Worm (Caenorhabditis elegans) whole organism, early embryonic: Measurements from ENCODE around the gene pitr-2.

Experiments used
- B0310.2 ChIP-seq: sonication (generic microtip); optimal IDR thresholded peaks from 2 replicates; lab custom pipeline; 2016; ENCODE audit warnings: mild to moderate bottlenecking, missing genetic modification characterization, missing compliant biosample characterization
- F13C5.2 ChIP-seq: sonication (generic microtip); optimal IDR thresholded peaks from 2 replicates; lab custom pipeline; 2017; ENCODE audit warnings: mild to moderate bottlenecking, missing genetic modification characterization, inconsistent platforms, missing compliant biosample characterization
- aly-1 ChIP-seq: sonication (generic microtip); optimal IDR thresholded peaks from 2 replicates; lab custom pipeline; 2016; ENCODE audit warnings: missing genetic modification characterization, missing compliant biosample characterization
- ama-1 ChIP-seq: fragments of 150-350 bp; optimal IDR thresholded peaks from 2 replicates; lab custom pipeline; 2014
- ceh-13 ChIP-seq: fragments of 200-800 bp; sonication (Bioruptor generic); optimal IDR thresholded peaks from 2 replicates; lab custom pipeline; 2018; ENCODE audit warnings: mild to moderate bottlenecking, missing genetic modification characterization, missing compliant biosample characterization
- ceh-36 ChIP-seq: sonication (generic microtip); optimal IDR thresholded peaks from 2 replicates; lab custom pipeline; 2016; ENCODE audit warnings: missing genetic modification characterization, inconsistent platforms, missing compliant biosample characterization
- ets-7 ChIP-seq: sonication (generic microtip); optimal IDR thresholded peaks from 2 replicates; lab custom pipeline; 2016; ENCODE audit warnings: missing genotype, missing genetic modification characterization, missing compliant biosample characterization
- flt-1 ChIP-seq: fragments of 200-800 bp; sonication (Bioruptor generic); IDR thresholded peaks from 2 replicates; pipeline ENCODE4 v1.3.6; 2022; ENCODE audit warnings: missing genetic modification characterization, missing compliant biosample characterization
- hmbx-1 ChIP-seq: sonication (generic microtip); optimal IDR thresholded peaks from 2 replicates; lab custom pipeline; 2016; ENCODE audit warnings: mild to moderate bottlenecking, missing genetic modification characterization, missing compliant biosample characterization
- hmg-4 ChIP-seq: fragments of 200-800 bp; sonication (Bioruptor generic); optimal IDR thresholded peaks from 2 replicates; lab custom pipeline; 2018; ENCODE audit warnings: mild to moderate bottlenecking, missing genetic modification characterization, missing compliant biosample characterization
- hnd-1 ChIP-seq: sonication (generic microtip); optimal IDR thresholded peaks from 2 replicates; lab custom pipeline; 2016; ENCODE audit warnings: missing genetic modification characterization, missing compliant biosample characterization
- pes-1 ChIP-seq: fragments of 200-800 bp; sonication (Bioruptor generic); IDR thresholded peaks from 2 replicates; pipeline ENCODE4 v1.3.6; 2022; ENCODE audit warnings: missing genetic modification reagents, missing genetic modification characterization, missing compliant biosample characterization
- scrt-1 ChIP-seq: fragments of 200-800 bp; sonication (Bioruptor generic); IDR thresholded peaks from 2 replicates; pipeline ENCODE4 v1.3.6; 2022; ENCODE audit warnings: missing genetic modification characterization, missing compliant biosample characterization
- sea-1 ChIP-seq: fragments of 200-800 bp; sonication (Bioruptor generic); conservative IDR thresholded peaks from 2 replicates; pipeline ENCODE4 v1.3.6; 2022; ENCODE audit warnings: missing genetic modification characterization, missing compliant biosample characterization
- tbx-11 ChIP-seq: fragments of 200-800 bp; sonication (Bioruptor generic); IDR thresholded peaks from 2 replicates; pipeline ENCODE4 v1.3.6; 2022; ENCODE audit warnings: missing genetic modification characterization, missing compliant biosample characterization
- tbx-37 ChIP-seq: fragments of 200-800 bp; sonication (Bioruptor generic); conservative IDR thresholded peaks from 2 replicates; pipeline ENCODE4 v1.3.6; 2022; ENCODE audit warnings: missing genetic modification reagents, missing genetic modification characterization, missing compliant biosample characterization
- tra-4 ChIP-seq: sonication (generic microtip); optimal IDR thresholded peaks from 2 replicates; lab custom pipeline; 2017; ENCODE audit warnings: missing genetic modification characterization, missing compliant biosample characterization

The pitr-2 gene

DNA sequence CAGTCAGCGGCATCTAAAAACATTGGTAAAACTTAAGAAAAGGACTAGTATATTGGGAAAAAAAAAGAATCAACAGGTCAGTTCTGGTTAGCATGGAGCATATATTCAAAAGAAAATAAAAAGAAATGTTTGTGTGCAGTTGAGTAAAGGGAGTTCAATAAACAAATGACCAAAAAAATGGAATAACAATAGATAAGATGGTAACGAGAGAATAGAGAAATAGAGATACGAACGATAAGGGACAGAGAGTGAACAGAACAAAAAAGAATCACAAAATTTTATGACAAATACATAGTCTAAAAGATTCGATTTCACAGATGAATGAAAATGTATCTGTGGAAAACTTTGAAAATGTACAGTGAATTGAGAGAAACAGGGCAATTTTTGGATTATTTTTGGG, 35.5 kb upstream of the pitr-2 start, which contains the start of gene gad-3:
Gene gad-3 (minus strand): TSS at position 17 of the 400 bp plus-strand sequence.
- TF ChIP-seq tbx-37 (GFP tag; lab: Robert Waterston, UW), result no peak
- TF ChIP-seq ceh-13 (GFP tag; lab: Kevin White, UChicago), result no peak
- no peak for TF ChIP-seq pes-1 (GFP tag; lab: Robert Waterston, UW)
- TF ChIP-seq ceh-36, result no peak
- no peak for TF ChIP-seq B0310.2 (tag; lab: Kevin White, UChicago)
- TF ChIP-seq tra-4, result no peak
- no peak for TF ChIP-seq ets-7 (tag; lab: Kevin White, UChicago)
- TF ChIP-seq F13C5.2 (tag; lab: Kevin White, UChicago), result no peak
- no peak for TF ChIP-seq hnd-1
- no peak for TF ChIP-seq flt-1 (GFP tag; lab: Robert Waterston, UW)
- TF ChIP-seq hmg-4 (GFP tag; lab: Kevin White, UChicago), result no peak
- no peak for TF ChIP-seq hmbx-1 (tag; lab: Kevin White, UChicago)
- no peak for TF ChIP-seq aly-1 (tag; lab: Kevin White, UChicago)
- no peak for TF ChIP-seq sea-1 (GFP tag; lab: Robert Waterston, UW)
- TF ChIP-seq scrt-1 (GFP tag; lab: Robert Waterston, UW), result no peak
- no peak for TF ChIP-seq ama-1
- no peak for TF ChIP-seq tbx-11 (GFP tag; lab: Robert Waterston, UW)

DNA sequence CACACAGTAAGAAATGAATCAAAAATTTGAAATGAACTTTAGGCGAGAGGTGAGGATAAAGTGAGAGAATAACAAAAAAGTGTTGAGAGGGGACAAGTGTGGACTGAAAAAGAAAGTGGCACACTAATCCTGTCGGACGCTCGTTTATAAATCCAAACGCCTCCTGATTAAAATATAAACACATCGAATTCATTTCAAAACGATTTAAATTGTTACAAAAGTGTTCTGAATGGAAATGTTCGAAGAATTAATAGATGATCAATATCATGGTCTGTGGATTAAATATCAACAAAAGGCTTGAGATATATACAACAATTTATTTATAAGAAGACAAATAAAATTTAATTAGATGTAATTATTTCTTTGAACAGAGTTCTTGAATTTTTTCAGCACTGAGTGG, 30.6 kb upstream of the pitr-2 start, which contains the start of gene B0222.11:
Gene B0222.11 (minus strand): TSS at position 101 of the 400 bp plus-strand sequence.
- TF ChIP-seq pes-1 (GFP tag; lab: Robert Waterston, UW) (no peak), scrt-1 (GFP tag; lab: Robert Waterston, UW) (no peak), flt-1 (GFP tag; lab: Robert Waterston, UW) (no peak), ets-7 (tag; lab: Kevin White, UChicago) (no peak), tra-4 (no peak), ceh-36 (no peak), ceh-13 (GFP tag; lab: Kevin White, UChicago) (no peak), sea-1 (GFP tag; lab: Robert Waterston, UW) (no peak), ama-1 (no peak), F13C5.2 (tag; lab: Kevin White, UChicago) (no peak), tbx-37 (GFP tag; lab: Robert Waterston, UW) (no peak), tbx-11 (GFP tag; lab: Robert Waterston, UW) (no peak)

DNA sequence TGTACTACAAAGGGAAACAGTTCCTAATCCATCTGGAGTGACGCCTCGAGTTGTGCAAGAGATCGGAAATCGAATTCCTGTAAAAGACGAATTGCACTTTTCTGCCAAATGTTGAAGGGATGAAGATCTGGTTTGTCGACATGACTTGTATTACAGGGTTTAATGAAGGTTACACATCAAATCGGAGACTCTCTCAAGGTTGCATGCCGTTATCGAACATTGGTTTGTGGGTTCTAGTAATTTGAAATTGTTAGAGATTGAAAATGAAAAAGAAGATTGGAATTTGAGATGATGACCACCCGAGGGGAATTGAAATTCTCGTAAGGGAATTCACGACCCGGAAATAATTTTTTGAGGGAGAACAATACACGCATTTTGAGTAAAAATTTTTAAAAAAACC, 28.8 kb upstream of the pitr-2 start:
- no peak for TF ChIP-seq ama-1

DNA sequence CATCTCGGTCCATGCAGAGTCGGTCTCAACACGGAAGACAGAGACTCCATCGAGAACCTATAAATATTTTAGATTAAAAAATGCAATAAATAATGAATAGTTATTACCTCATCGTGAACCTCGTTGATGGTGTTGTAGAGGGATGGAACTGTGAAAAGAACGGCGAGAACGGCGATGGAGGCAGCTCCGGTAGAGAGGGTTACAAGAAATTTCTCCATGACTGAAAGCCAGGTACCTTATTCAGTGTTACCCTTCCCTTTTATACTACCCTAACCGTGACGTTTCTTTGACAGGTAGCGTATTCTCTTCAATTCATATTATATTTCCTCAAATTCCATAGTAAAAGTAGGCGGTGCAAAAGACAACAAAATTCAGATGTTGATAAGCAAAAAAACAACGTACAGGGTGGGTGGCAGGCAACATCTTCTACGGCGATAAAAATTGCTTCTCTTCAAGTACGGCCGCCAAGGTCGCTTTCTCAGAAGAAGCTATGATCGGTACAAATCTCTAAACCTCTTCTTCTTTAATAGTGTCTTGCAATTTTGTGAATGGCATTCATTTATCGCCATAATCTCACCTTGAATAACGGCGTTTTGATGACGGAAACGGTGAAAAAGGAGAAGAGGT, 27.7 kb upstream of the pitr-2 start, which contains the start of gene col-10:
Gene col-10 (minus strand): TSS at position 235 of the 627 bp plus-strand sequence.
- TF ChIP-seq ceh-13 (GFP tag; lab: Kevin White, UChicago), result no peak
- TF ChIP-seq tbx-37 (GFP tag; lab: Robert Waterston, UW), result no peak
- no peak for TF ChIP-seq B0310.2 (tag; lab: Kevin White, UChicago)
- no peak for TF ChIP-seq ama-1
- TF ChIP-seq hnd-1, result no peak
- TF ChIP-seq ceh-36, result no peak
- TF ChIP-seq sea-1 (GFP tag; lab: Robert Waterston, UW), result no peak
- no peak for TF ChIP-seq flt-1 (GFP tag; lab: Robert Waterston, UW)
- no peak for TF ChIP-seq tbx-11 (GFP tag; lab: Robert Waterston, UW)
- no peak for TF ChIP-seq hmg-4 (GFP tag; lab: Kevin White, UChicago)
- no peak for TF ChIP-seq tra-4
- TF ChIP-seq F13C5.2 (tag; lab: Kevin White, UChicago), result no peak
- no peak for TF ChIP-seq hmbx-1 (tag; lab: Kevin White, UChicago)
- TF ChIP-seq ets-7 (tag; lab: Kevin White, UChicago), result no peak
- TF ChIP-seq aly-1 (tag; lab: Kevin White, UChicago), result no peak
- no peak for TF ChIP-seq scrt-1 (GFP tag; lab: Robert Waterston, UW)

DNA sequence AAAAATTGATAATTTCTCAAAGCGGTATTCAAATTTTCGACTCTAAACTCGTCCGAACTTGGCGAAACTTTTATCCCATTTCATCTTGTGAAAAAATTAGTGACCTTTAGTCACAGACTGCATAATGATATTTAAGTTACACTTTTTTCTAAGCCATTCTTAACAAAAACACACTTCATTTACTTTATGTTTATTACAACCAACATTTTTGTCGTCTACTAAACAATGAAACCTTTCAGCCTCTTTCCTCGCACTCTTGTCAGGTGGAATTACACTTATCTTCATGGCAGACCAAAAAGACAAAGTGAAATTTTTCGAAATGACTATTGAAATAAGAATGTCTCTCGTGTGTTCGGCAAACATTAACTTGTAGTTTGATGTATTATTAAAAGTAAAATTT, 26.4 kb upstream of the pitr-2 start:
- TF ChIP-seq pes-1 (GFP tag; lab: Robert Waterston, UW) (no peak), sea-1 (GFP tag; lab: Robert Waterston, UW) (no peak), F13C5.2 (tag; lab: Kevin White, UChicago) (no peak), ama-1 (no peak), scrt-1 (GFP tag; lab: Robert Waterston, UW) (no peak), ceh-13 (GFP tag; lab: Kevin White, UChicago) (no peak), hmbx-1 (tag; lab: Kevin White, UChicago) (no peak), hnd-1 (no peak), ets-7 (tag; lab: Kevin White, UChicago) (no peak), flt-1 (GFP tag; lab: Robert Waterston, UW) (no peak), tra-4 (no peak), ceh-36 (no peak), aly-1 (tag; lab: Kevin White, UChicago) (no peak), B0310.2 (tag; lab: Kevin White, UChicago) (no peak), tbx-11 (GFP tag; lab: Robert Waterston, UW) (no peak), hmg-4 (GFP tag; lab: Kevin White, UChicago) (no peak), tbx-37 (GFP tag; lab: Robert Waterston, UW) (no peak)

DNA sequence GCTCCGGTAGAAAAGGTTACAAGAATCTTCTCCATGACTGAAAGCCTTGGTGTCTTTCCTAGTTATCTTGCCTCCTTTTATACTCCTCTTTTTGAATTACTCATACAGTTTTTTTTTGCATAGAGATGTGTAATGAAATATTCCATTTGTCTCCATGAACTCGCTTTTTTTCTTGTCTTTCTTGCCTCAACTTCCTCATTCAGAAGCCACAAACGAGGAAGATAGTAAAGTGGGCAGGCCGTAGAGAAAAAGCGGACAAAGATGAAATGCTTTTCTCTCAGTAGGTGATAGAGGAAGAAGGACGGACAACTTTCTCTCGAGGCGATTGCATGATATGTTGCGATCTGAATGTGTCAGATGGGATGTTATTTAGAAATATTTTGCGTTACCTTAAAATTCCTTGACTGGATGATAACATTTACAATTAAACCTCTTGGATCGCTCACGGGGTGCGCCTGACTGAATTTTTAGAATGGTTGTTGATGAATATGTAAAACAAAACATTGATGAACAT, 25.5 kb upstream of the pitr-2 start, which contains the start of gene col-145:
Gene col-145 (minus strand): TSS at position 51 of the 514 bp plus-strand sequence.
- TF ChIP-seq B0310.2 (tag; lab: Kevin White, UChicago) (no peak), hmbx-1 (tag; lab: Kevin White, UChicago) (no peak), flt-1 (GFP tag; lab: Robert Waterston, UW) (no peak)

DNA sequence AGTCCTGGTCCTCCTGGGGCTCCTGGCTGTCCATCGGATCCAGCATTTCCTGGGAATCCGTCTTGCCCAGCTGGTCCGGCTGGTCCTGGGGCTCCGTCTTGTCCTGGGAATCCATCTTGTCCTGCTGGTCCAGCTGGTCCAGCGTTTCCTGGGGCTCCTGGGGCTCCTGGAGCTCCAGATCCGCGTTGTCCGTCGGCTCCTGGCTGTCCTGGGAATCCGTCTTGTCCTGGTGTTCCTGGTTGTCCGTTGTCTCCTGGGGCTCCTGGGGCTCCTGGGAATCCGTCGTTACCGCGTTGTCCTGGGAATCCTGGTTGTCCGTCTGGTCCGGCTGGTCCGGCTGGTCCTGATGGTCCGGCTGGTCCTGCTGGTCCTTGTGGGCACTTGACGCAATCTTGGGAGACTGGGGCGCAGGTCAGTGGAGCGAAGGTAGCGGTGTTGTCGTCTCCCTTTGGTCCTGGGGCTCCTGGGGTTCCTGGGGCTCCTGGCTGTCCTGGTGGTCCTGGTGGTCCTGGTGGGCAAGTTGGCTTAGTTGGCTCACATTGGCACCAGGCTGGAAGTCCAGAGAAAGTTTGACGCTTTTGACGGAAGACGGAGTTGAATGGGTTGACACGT, 24.7 kb upstream of the pitr-2 start:
- TF ChIP-seq F13C5.2 (tag; lab: Kevin White, UChicago) (no peak), B0310.2 (tag; lab: Kevin White, UChicago) (no peak), hnd-1 (no peak), ets-7 (tag; lab: Kevin White, UChicago) (no peak), ama-1 (no peak), tra-4 (no peak), aly-1 (tag; lab: Kevin White, UChicago) (no peak)
